Fruit fly (Drosophila melanogaster) whole organism, embryonic: ENCODE data around the gene CG31278.

Experiments
- ATbp ChIP-seq: fragments of 200-800 bp; sonication (Bioruptor generic); optimal IDR thresholded peaks from 2 replicates; lab custom pipeline; 2017; ENCODE audit warnings: missing biosample characterization, mild to moderate bottlenecking, missing genetic modification characterization, missing genetic modification reagents
- Abd-B ChIP-seq: fragments of 200-800 bp; sonication (Bioruptor generic); optimal IDR thresholded peaks from 2 replicates; lab custom pipeline; 2018; ENCODE audit warnings: missing biosample characterization, mild to moderate bottlenecking, missing genetic modification characterization, moderate library complexity
- BtbVII ChIP-seq: fragments of 200-800 bp; sonication (Bioruptor generic); optimal IDR thresholded peaks from 3 replicates; lab custom pipeline; 2017; ENCODE audit warnings: missing biosample characterization, mild to moderate bottlenecking, missing genetic modification characterization
- C15 ChIP-seq: fragments of 200-800 bp; sonication (Bioruptor generic); IDR thresholded peaks from 3 replicates; pipeline ENCODE4 v1.3.6; 2022; ENCODE audit warnings: missing biosample characterization, missing genetic modification characterization
- CG10565 ChIP-seq: fragments of 200-800 bp; sonication (Bioruptor generic); optimal IDR thresholded peaks from 3 replicates; lab custom pipeline; 2016; ENCODE audit warnings: missing biosample characterization, mild to moderate bottlenecking, missing genetic modification characterization
- CG12391 ChIP-seq: fragments of 200-800 bp; sonication (Bioruptor generic); optimal IDR thresholded peaks from 3 replicates; lab custom pipeline; 2018; ENCODE audit warnings: missing biosample characterization, mild to moderate bottlenecking, missing genetic modification characterization, moderate library complexity
- CG13296 ChIP-seq: fragments of 200-800 bp; sonication (Bioruptor generic); optimal IDR thresholded peaks from 3 replicates; lab custom pipeline; 2018; ENCODE audit warnings: missing biosample characterization, mild to moderate bottlenecking, missing genetic modification characterization
- CG14050 ChIP-seq: fragments of 200-800 bp; sonication (Bioruptor generic); IDR thresholded peaks from 3 replicates; pipeline ENCODE4 v1.3.6; 2022; ENCODE audit warnings: missing biosample characterization, missing genetic modification characterization
- CG14441 ChIP-seq: fragments of 200-800 bp; sonication (Bioruptor generic); IDR thresholded peaks from 2 replicates; pipeline ENCODE4 v1.3.6; 2022; ENCODE audit warnings: missing biosample characterization, missing genetic modification characterization
- CG16813 ChIP-seq: fragments of 200-800 bp; sonication (Bioruptor generic); IDR thresholded peaks from 3 replicates; pipeline ENCODE4 v1.3.6; 2022; ENCODE audit warnings: missing biosample characterization, missing genetic modification characterization; ENCODE audit not compliant: partially characterized antibody
- CG16863 ChIP-seq: fragments of 200-800 bp; sonication (Bioruptor generic); optimal IDR thresholded peaks from 3 replicates; lab custom pipeline; 2016; ENCODE audit warnings: missing biosample characterization, missing genetic modification characterization
- CG17612 ChIP-seq: fragments of 200-800 bp; sonication (Bioruptor generic); IDR thresholded peaks from 2 replicates; pipeline ENCODE4 v1.3.6; 2022; ENCODE audit warnings: missing biosample characterization, missing genetic modification characterization
- CG2202 ChIP-seq: fragments of 200-800 bp; sonication (Bioruptor generic); optimal IDR thresholded peaks from 2 replicates; lab custom pipeline; 2018; ENCODE audit warnings: missing biosample characterization, mild to moderate bottlenecking, missing genetic modification characterization
- CG3065 ChIP-seq: fragments of 200-800 bp; sonication (Bioruptor generic); optimal IDR thresholded peaks from 2 replicates; lab custom pipeline; 2016; ENCODE audit warnings: missing biosample characterization, missing genetic modification characterization
- CG34224 ChIP-seq: fragments of 200-800 bp; sonication (Bioruptor generic); IDR thresholded peaks from 3 replicates; pipeline ENCODE4 v1.3.6; 2022; ENCODE audit warnings: missing biosample characterization, missing genetic modification characterization; ENCODE audit not compliant: partially characterized antibody
- CG4424 ChIP-seq: fragments of 200-800 bp; sonication (Bioruptor generic); optimal IDR thresholded peaks from 3 replicates; lab custom pipeline; 2016; ENCODE audit warnings: missing biosample characterization, missing genetic modification characterization
- CG4617 ChIP-seq: fragments of 200-800 bp; sonication (Bioruptor generic); optimal IDR thresholded peaks from 3 replicates; lab custom pipeline; 2016; ENCODE audit warnings: missing biosample characterization, missing genetic modification characterization, borderline replicate concordance
- CG4730 ChIP-seq: fragments of 200-800 bp; sonication (Bioruptor generic); IDR thresholded peaks from 2 replicates; pipeline ENCODE4 v1.3.6; 2022; ENCODE audit warnings: missing biosample characterization, missing genetic modification characterization
- CG5245 ChIP-seq: fragments of 200-800 bp; sonication (Bioruptor generic); optimal IDR thresholded peaks from 3 replicates; lab custom pipeline; 2016; ENCODE audit warnings: missing biosample characterization, missing genetic modification characterization
- CG6683 ChIP-seq: fragments of 200-800 bp; sonication (Bioruptor generic); optimal IDR thresholded peaks from 2 replicates; lab custom pipeline; 2017; ENCODE audit warnings: missing biosample characterization, mild to moderate bottlenecking, missing genetic modification characterization, missing genetic modification reagents
- Camta ChIP-seq: fragments of 200-800 bp; sonication (Bioruptor generic); optimal IDR thresholded peaks from 2 replicates; lab custom pipeline; 2016; ENCODE audit warnings: missing biosample characterization, missing genetic modification characterization
- CoRest ChIP-seq: fragments of 200-800 bp; sonication (Bioruptor generic); optimal IDR thresholded peaks from 3 replicates; lab custom pipeline; 2018; ENCODE audit warnings: missing biosample characterization, mild to moderate bottlenecking, missing genetic modification characterization, moderate library complexity
- CrebB ChIP-seq: fragments of 200-800 bp; sonication (Bioruptor generic); optimal IDR thresholded peaks from 3 replicates; lab custom pipeline; 2018; ENCODE audit warnings: missing biosample characterization, mild to moderate bottlenecking, missing genetic modification characterization
- Dbx ChIP-seq: fragments of 200-800 bp; sonication (Bioruptor generic); IDR thresholded peaks from 3 replicates; pipeline ENCODE4 v1.3.6; 2022; ENCODE audit warnings: missing biosample characterization, missing genetic modification characterization
- ERR ChIP-seq: fragments of 200-800 bp; sonication (Bioruptor generic); optimal IDR thresholded peaks from 2 replicates; lab custom pipeline; 2016; ENCODE audit warnings: missing biosample characterization, missing genetic modification characterization
- Max ChIP-seq: fragments of 200-800 bp; sonication (Bioruptor generic); optimal IDR thresholded peaks from 2 replicates; lab custom pipeline; 2016; ENCODE audit warnings: missing biosample characterization, mild to moderate bottlenecking, missing genetic modification characterization
- Mes4 ChIP-seq: fragments of 200-800 bp; sonication (Bioruptor generic); optimal IDR thresholded peaks from 2 replicates; lab custom pipeline; 2016; ENCODE audit warnings: missing biosample characterization, missing genetic modification characterization
- NK7.1 ChIP-seq: fragments of 200-800 bp; sonication (Bioruptor generic); optimal IDR thresholded peaks from 3 replicates; lab custom pipeline; 2016; ENCODE audit warnings: missing biosample characterization, missing genetic modification characterization
- Nf-YA ChIP-seq: fragments of 200-800 bp; sonication (Bioruptor generic); IDR thresholded peaks from 2 replicates; pipeline ENCODE4 v1.3.6; 2022; ENCODE audit warnings: missing biosample characterization, missing genetic modification characterization
- Oaz ChIP-seq: fragments of 200-800 bp; sonication (Bioruptor generic); IDR thresholded peaks from 2 replicates; pipeline ENCODE4 v1.3.6; 2022; ENCODE audit warnings: missing biosample characterization, missing genetic modification characterization
- Stat92E ChIP-seq, 3 experiments: fragments of >200 bp in 2 of 3; fragments of 200-800 bp in 1 of 3; sonication (Bioruptor generic) in 1 of 3; optimal IDR thresholded peaks; 2 replicates each; lab custom pipeline; 2017 to 2019; ENCODE audit warnings: missing biosample characterization in 3 of 3, missing genetic modification characterization in 3 of 3, mild to moderate bottlenecking in 1 of 3, moderate library complexity in 1 of 3
- al ChIP-seq: fragments of 200-800 bp; sonication (Bioruptor generic); IDR thresholded peaks from 2 replicates; pipeline ENCODE4 v1.3.6; 2022; ENCODE audit warnings: missing biosample characterization, missing genetic modification characterization
- ase ChIP-seq: fragments of 200-800 bp; sonication (Bioruptor generic); IDR thresholded peaks from 3 replicates; pipeline ENCODE4 v1.3.6; 2022; ENCODE audit warnings: missing biosample characterization, missing genetic modification characterization
- cad ChIP-seq: fragments of >200 bp; optimal IDR thresholded peaks from 2 replicates; lab custom pipeline; 2017; ENCODE audit warnings: missing biosample characterization, missing genetic modification characterization
- ci ChIP-seq: fragments of 200-800 bp; sonication (Bioruptor generic); IDR thresholded peaks from 3 replicates; pipeline ENCODE4 v1.3.6; 2022; ENCODE audit warnings: missing biosample characterization, missing genetic modification characterization
- crc ChIP-seq: fragments of 200-800 bp; sonication (Bioruptor generic); optimal IDR thresholded peaks from 2 replicates; lab custom pipeline; 2016; ENCODE audit warnings: missing biosample characterization, missing genetic modification characterization
- crol ChIP-seq: fragments of 200-800 bp; sonication (Bioruptor generic); IDR thresholded peaks from 2 replicates; pipeline ENCODE4 v1.3.6; 2022; ENCODE audit warnings: missing biosample characterization, missing genetic modification characterization
- dpn ChIP-seq, 2 experiments: fragments of 200-800 bp; sonication (Bioruptor generic); optimal IDR thresholded peaks; 3 replicates each; lab custom pipeline; 2016; ENCODE audit warnings: missing biosample characterization in 2 of 2, missing genetic modification characterization in 2 of 2
- eyg ChIP-seq: fragments of 200-800 bp; sonication (Bioruptor generic); optimal IDR thresholded peaks from 3 replicates; lab custom pipeline; 2016; ENCODE audit warnings: missing biosample characterization, missing genetic modification characterization
- fd102C ChIP-seq: fragments of 200-800 bp; sonication (Bioruptor generic); optimal IDR thresholded peaks from 2 replicates; lab custom pipeline; 2018; ENCODE audit warnings: missing biosample characterization, mild to moderate bottlenecking, missing genetic modification characterization, moderate library complexity
- gfzf ChIP-seq: fragments of 200-800 bp; sonication (Bioruptor generic); optimal IDR thresholded peaks from 2 replicates; lab custom pipeline; 2016; ENCODE audit warnings: missing biosample characterization, mild to moderate bottlenecking, missing genetic modification characterization, moderate library complexity
- gro ChIP-seq: fragments of 200-800 bp; sonication (Bioruptor generic); optimal IDR thresholded peaks from 2 replicates; lab custom pipeline; 2016; ENCODE audit warnings: missing biosample characterization, missing genetic modification characterization
- luna ChIP-seq: fragments of 200-800 bp; sonication (Bioruptor generic); optimal IDR thresholded peaks from 2 replicates; lab custom pipeline; 2016; ENCODE audit warnings: missing biosample characterization, missing genetic modification characterization
- mld ChIP-seq: fragments of 200-800 bp; sonication (Bioruptor generic); IDR thresholded peaks from 3 replicates; pipeline ENCODE4 v1.3.6; 2022; ENCODE audit warnings: missing biosample characterization, missing genetic modification characterization; ENCODE audit not compliant: partially characterized antibody
- psq ChIP-seq: fragments of 200-800 bp; sonication (Bioruptor generic); optimal IDR thresholded peaks from 2 replicates; lab custom pipeline; 2017; ENCODE audit warnings: missing biosample characterization, missing genetic modification characterization
- pzg ChIP-seq: fragments of 200-800 bp; sonication (Bioruptor generic); optimal IDR thresholded peaks from 3 replicates; lab custom pipeline; 2018; ENCODE audit warnings: missing biosample characterization, mild to moderate bottlenecking, missing genetic modification characterization, moderate library complexity
- slp2 ChIP-seq: fragments of 200-800 bp; sonication (Bioruptor generic); optimal IDR thresholded peaks from 2 replicates; lab custom pipeline; 2016; ENCODE audit warnings: missing biosample characterization, missing genetic modification characterization
- so ChIP-seq: fragments of 200-800 bp; sonication (Bioruptor generic); IDR thresholded peaks from 3 replicates; pipeline ENCODE4 v1.3.6; 2022; ENCODE audit warnings: missing biosample characterization, missing genetic modification characterization
- stwl ChIP-seq: fragments of 200-800 bp; sonication (Bioruptor generic); optimal IDR thresholded peaks from 3 replicates; lab custom pipeline; 2018; ENCODE audit warnings: missing biosample characterization, mild to moderate bottlenecking, missing genetic modification characterization, moderate library complexity
- tgo ChIP-seq: fragments of 200-800 bp; sonication (Bioruptor generic); IDR thresholded peaks from 3 replicates; pipeline ENCODE4 v1.3.6; 2022; ENCODE audit warnings: missing biosample characterization, missing genetic modification characterization
- zen ChIP-seq: fragments of 200-800 bp; sonication (Bioruptor generic); optimal IDR thresholded peaks from 3 replicates; lab custom pipeline; 2018; ENCODE audit warnings: missing biosample characterization, mild to moderate bottlenecking, missing genetic modification characterization, moderate library complexity

The CG31278 gene

DNA sequence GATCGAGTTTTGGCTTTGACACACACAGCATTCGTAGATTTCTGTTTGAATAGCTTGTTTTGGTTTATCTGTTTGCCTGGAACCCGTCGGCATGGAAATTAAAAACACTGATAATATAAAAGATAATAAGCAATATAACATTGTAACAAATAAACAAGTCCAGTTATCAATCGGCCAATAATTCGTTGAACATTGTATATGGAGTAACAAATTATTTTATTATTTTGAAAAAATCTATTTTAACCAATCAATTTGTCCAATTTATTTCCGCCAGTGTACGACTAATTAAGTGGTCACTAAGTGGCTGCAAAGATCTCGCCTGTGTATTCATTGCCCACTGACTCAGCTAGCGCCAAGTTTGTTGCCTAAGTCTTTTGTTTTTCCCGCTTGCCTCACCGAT lies 19.3 kb downstream of the CG31278 start (continued):
- TF ChIP-seq CG10565 (GFP tag; lab: Kevin White, UChicago), result no peak
- peak; percentile 41 for TF ChIP-seq Abd-B (GFP tag; lab: Kevin White, UChicago)
- no peak for TF ChIP-seq psq
- no peak for TF ChIP-seq zen (tag; lab: Kevin White, UChicago)
- peak; percentile 29 for TF ChIP-seq gro
- TF ChIP-seq Camta (GFP tag; lab: Kevin White, UChicago), result no peak
- no peak for TF ChIP-seq Mes4
- no peak for TF ChIP-seq CG16863 (GFP tag; lab: Kevin White, UChicago)
- TF ChIP-seq Dbx (GFP tag; lab: Robert Waterston, UW), result peak; percentile 66
- TF ChIP-seq ci (GFP tag; lab: Robert Waterston, UW), result no peak
- no peak for TF ChIP-seq CG34224 (GFP tag; lab: Robert Waterston, UW)
- TF ChIP-seq CG4730 (GFP tag; lab: Robert Waterston, UW), result peak; percentile 40; the same call in 1 of the 2 replicates
- TF ChIP-seq CrebB, result peak; percentile 22
- TF ChIP-seq CG2202, result no peak
- TF ChIP-seq crc, result no peak
- no peak for TF ChIP-seq cad
- TF ChIP-seq BtbVII, result no peak
- TF ChIP-seq ATbp (GFP tag; lab: Kevin White, UChicago), result no peak
- 0 out of 2 replicates have a peak, but pooled peaks have one; percentile 27 for TF ChIP-seq Oaz
- TF ChIP-seq stwl, result no peak
- no peak for TF ChIP-seq Stat92E (GFP tag; optimal IDR thresholded peaks at IDR 0.05; lab: Kevin White, UChicago)
- no peak for TF ChIP-seq pzg (GFP tag; lab: Kevin White, UChicago)
- TF ChIP-seq CG13296 (GFP tag; lab: Kevin White, UChicago), result peak; percentile 38
- peak; percentile 73 for TF ChIP-seq al (GFP tag; lab: Robert Waterston, UW)
- TF ChIP-seq CG12391 (tag; lab: Kevin White, UChicago), result peak; percentile 48
- 0 out of 3 replicates have a peak, but pooled peaks have one; percentile 28 for TF ChIP-seq ase (GFP tag; lab: Robert Waterston, UW)
- no peak for TF ChIP-seq CG6683 (GFP tag; lab: Kevin White, UChicago)
- TF ChIP-seq ERR (GFP tag; lab: Kevin White, UChicago), result no peak
- TF ChIP-seq slp2 (GFP tag; lab: Kevin White, UChicago), result no peak
- peak; percentile 18; the same call in 1 of the 3 replicates for TF ChIP-seq so (GFP tag; lab: Robert Waterston, UW)
- no peak for TF ChIP-seq NK7.1 (GFP tag; lab: Kevin White, UChicago)
- no peak for TF ChIP-seq luna (GFP tag; lab: Kevin White, UChicago)
- TF ChIP-seq CoRest (tag; lab: Kevin White, UChicago), result peak; percentile 41
- no peak for TF ChIP-seq fd102C (GFP tag; lab: Kevin White, UChicago)
- TF ChIP-seq eyg (GFP tag; lab: Kevin White, UChicago), result no peak
- no peak for TF ChIP-seq CG17612 (GFP tag; lab: Robert Waterston, UW)
- no peak for TF ChIP-seq CG14050 (GFP tag; lab: Robert Waterston, UW)
- TF ChIP-seq CG5245 (GFP tag; lab: Kevin White, UChicago), result no peak
- no peak for TF ChIP-seq CG4617 (GFP tag; lab: Kevin White, UChicago)
- peak; percentile 63; the same call in 2 of the 3 replicates for TF ChIP-seq tgo
- no peak for TF ChIP-seq Nf-YA (GFP tag; lab: Robert Waterston, UW)
- no peak for TF ChIP-seq gfzf
- peak; percentile 24 for TF ChIP-seq CG4424
- no peak for TF ChIP-seq CG16813 (GFP tag; lab: Robert Waterston, UW)
- peak; percentile 17 to 28 for TF ChIP-seq dpn (GFP tag; optimal IDR thresholded peaks at IDR 0.05; lab: Kevin White, UChicago)
- TF ChIP-seq CG14441 (GFP tag; lab: Robert Waterston, UW), result peak; percentile 53
- no peak for TF ChIP-seq CG3065
- no peak for TF ChIP-seq mld (GFP tag; lab: Robert Waterston, UW)
- TF ChIP-seq C15 (GFP tag; lab: Robert Waterston, UW), result 0 out of 3 replicates have a peak, but pooled peaks have one; percentile 17
- TF ChIP-seq Max (GFP tag; lab: Kevin White, UChicago), result no peak
- no peak for TF ChIP-seq crol
